Worm (Caenorhabditis elegans): ENCODE measurements around the gene Y75B8A.8.

Gene Y75B8A.8

DNA sequence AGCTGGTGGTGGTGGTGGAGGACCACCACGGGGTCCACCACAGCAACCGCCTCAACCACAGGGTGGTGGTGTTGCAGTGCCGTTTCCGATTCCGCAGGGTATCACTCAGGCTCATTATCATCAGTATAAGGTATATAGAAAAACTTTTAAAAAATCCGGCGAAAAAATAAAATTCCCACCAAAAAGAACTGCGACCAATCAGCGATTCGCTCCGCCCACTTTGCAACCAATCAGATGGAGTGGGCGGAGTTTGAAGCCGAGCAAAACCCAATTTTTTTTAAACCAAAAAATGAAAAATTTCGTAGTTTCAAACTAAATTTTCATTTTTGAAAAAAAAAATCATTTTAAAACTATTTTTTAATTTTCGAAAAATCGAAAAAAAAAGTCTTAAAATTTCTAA lies 371 bp downstream of the Y75B8A.8 start:
- no peak for TF ChIP-seq C17E4.6 (GFP tag; IDR thresholded peaks at IDR 0.05)
- TF ChIP-seq ztf-6 (GFP tag; IDR thresholded peaks at IDR 0.05) = no peak
- no peak for TF ChIP-seq pbrm-1 (GFP tag; IDR thresholded peaks at IDR 0.05)
- TF ChIP-seq nfyb-1 (GFP tag; IDR thresholded peaks at IDR 0.05) = 0 out of 2 replicates have a peak, but pooled peaks have one; percentile 21
- no peak for TF ChIP-seq dpl-1 (GFP tag; optimal IDR thresholded peaks at IDR 0.05)
- no peak for TF ChIP-seq akir-1 (GFP tag; optimal IDR thresholded peaks at IDR 0.05)
- no peak for TF ChIP-seq rpc-1 (optimal IDR thresholded peaks at IDR 0.05)
- no peak for TF ChIP-seq rpc-1 (tag; optimal IDR thresholded peaks at IDR 0.05)
- no peak for TF ChIP-seq B0261.1 (tag; optimal IDR thresholded peaks at IDR 0.05)
- TF ChIP-seq dox-1 (GFP tag; IDR thresholded peaks at IDR 0.05) = no peak
- no peak for TF ChIP-seq rcor-1 (GFP tag; IDR thresholded peaks at IDR 0.05)
- TF ChIP-seq cebp-1 (GFP tag; IDR thresholded peaks at IDR 0.05) = no peak
- no peak for TF ChIP-seq cebp-1 (tag; optimal IDR thresholded peaks at IDR 0.05)
- no peak for TF ChIP-seq atf-7 (tag; optimal IDR thresholded peaks at IDR 0.05)
- TF ChIP-seq Y95B8A.8 (GFP tag; IDR thresholded peaks at IDR 0.05) = 0 out of 2 replicates have a peak, but pooled peaks have one; percentile 26
- no peak for TF ChIP-seq zim-3 (tag; optimal IDR thresholded peaks at IDR 0.05)
- no peak for TF ChIP-seq bed-2 (GFP tag; IDR thresholded peaks at IDR 0.05)
- no peak for TF ChIP-seq athp-1 (tag; optimal IDR thresholded peaks at IDR 0.05)
- no peak for TF ChIP-seq ztf-26 (tag; optimal IDR thresholded peaks at IDR 0.05)
- TF ChIP-seq attf-5 (GFP tag; optimal IDR thresholded peaks at IDR 0.05) = no peak
- TF ChIP-seq zfh-2 (GFP tag; conservative IDR thresholded peaks at IDR 0.05) = 0 out of 2 replicates have a peak, but pooled peaks have one; percentile 40
- no peak for TF ChIP-seq nfya-1 (tag; optimal IDR thresholded peaks at IDR 0.05; ENCODE audit: borderline replicate concordance, insufficient read depth)
- TF ChIP-seq Y53G8AR.9 (GFP tag; conservative IDR thresholded peaks at IDR 0.05) = no peak
- no peak for TF ChIP-seq ztf-3 (GFP tag; optimal IDR thresholded peaks at IDR 0.05)
- no peak for TF ChIP-seq lsl-1 (GFP tag; optimal IDR thresholded peaks at IDR 0.05)
- TF ChIP-seq chd-7 (tag; optimal IDR thresholded peaks at IDR 0.05) = no peak
- 0 out of 2 replicates have a peak, but pooled peaks have one; percentile 54 for TF ChIP-seq nfya-2 (GFP tag; IDR thresholded peaks at IDR 0.05)
- no peak for TF ChIP-seq mes-4 (tag; optimal IDR thresholded peaks at IDR 0.05)
- no peak for TF ChIP-seq ceh-27 (GFP tag; optimal IDR thresholded peaks at IDR 0.05)

DNA sequence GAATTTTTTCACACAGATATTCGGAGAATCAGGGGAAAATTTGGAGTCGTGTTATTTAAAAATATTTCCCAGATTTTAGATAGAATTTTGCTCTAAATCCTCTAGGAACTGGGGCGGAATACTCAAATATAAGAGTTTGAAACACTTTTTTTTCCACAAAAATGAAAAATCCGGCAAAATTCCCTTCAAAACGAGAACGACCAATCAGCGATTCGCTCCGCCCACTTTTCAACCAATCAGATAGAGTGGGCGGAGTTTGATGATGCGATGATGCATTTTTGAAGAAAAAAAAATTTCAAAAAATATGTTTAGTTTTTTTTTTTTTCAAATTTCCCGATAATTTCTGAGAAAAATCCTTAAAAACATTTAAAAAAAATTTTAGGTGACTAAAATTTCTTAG lies 3.9 kb downstream of the Y75B8A.8 start:
- TF ChIP-seq nfyb-1 (GFP tag; IDR thresholded peaks at IDR 0.05) (peak; percentile 51; the same call in 1 of the 2 replicates), C06A6.2 (GFP tag; conservative IDR thresholded peaks at IDR 0.05) (no peak)

DNA sequence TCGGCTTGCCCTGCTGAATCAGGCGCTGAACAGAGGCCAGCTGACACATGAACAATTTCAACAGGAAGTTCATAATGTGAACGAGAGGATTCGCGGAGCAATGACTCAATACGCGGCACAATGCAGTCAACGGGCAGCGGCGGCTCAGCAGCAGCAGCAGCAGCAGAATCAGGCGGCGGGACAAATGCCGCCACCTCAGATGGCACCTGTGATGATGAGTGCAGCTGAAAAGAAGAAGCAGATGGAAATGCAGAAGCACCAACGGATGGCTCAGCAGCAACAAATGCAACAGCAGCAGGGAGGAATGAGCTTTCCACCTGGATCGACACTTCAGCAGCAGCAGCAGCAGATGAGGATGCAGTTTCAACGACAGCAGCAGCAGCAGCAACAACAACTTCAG lies 4.7 kb downstream of the Y75B8A.8 start:
- TF ChIP-seq egrh-3 (GFP tag; IDR thresholded peaks at IDR 0.05) (peak; percentile 73), dox-1 (GFP tag; IDR thresholded peaks at IDR 0.05) (0 out of 2 replicates have a peak, but pooled peaks have one; percentile 26), F52B5.7 (tag; optimal IDR thresholded peaks at IDR 0.05) (peak; percentile 27), nhr-120 (GFP tag; IDR thresholded peaks at IDR 0.05) (no peak), zfh-2 (GFP tag; conservative IDR thresholded peaks at IDR 0.05) (peak; percentile 80)

DNA sequence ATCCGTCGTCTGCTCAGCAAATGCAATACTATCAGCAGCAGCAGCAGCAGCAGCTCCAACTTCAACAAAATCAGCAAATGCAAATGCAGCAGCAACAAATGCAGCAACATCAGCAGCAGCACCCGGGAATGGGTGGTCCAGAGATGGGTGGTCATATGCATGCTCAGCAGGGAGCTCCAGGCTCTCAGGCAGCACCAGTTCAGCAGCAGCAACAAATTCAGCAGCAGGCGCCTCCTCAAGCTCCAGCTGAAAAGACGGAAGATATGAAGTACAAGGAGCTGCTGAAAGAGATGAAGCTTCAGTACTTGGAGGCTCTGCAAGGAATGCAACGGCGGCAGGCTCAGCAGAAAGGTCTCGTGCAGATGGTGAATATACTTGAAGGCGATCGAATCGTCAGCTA lies 6.5 kb downstream of the Y75B8A.8 start:
- peak; percentile 62; the same call in 1 of the 2 replicates for TF ChIP-seq zfh-2 (GFP tag; conservative IDR thresholded peaks at IDR 0.05)
- no peak for TF ChIP-seq B0019.2 (GFP tag; conservative IDR thresholded peaks at IDR 0.05)
- no peak for TF ChIP-seq ztf-26 (tag; optimal IDR thresholded peaks at IDR 0.05)
- TF ChIP-seq egrh-3 (GFP tag; IDR thresholded peaks at IDR 0.05) = peak; percentile 20; the same call in 1 of the 2 replicates

All from whole organism, young adult.